Worm (Caenorhabditis elegans): Measurements from ENCODE around the gene srt-33.

DNA sequence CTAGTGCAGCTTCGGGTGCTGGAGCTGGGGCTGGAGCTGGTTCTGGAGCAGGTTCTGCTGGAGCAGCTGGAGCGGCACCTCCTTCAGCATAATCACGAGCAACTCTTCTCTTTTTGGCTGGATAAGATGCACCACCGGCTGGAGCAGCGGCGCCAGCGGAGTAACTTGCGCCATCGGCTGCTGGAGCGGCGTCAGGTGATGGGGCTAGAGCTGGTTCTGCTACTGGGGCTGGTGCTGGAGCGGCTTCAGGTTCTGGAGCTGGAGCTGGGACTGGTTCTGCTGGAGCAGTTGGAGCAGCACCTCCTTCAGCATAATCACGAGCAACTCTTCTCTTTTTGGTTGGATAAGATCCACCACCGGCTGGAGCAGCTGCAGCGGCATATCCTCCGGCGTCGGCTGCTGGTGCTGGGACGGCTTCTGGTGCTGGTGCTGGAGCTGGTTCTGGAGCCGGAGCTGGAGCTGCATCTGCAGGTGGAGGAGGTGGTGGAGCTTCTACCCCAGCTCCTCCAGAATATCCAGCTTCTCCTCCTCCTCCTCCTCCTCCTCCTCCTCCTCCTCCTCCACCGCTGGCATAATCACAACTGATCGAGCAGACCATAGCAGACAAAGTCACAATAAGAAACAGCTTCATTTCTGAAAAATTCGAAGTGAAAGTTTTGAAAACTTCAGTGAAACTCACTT is 39.6 kb upstream of the srt-33 start, which contains the start of gene F47B8.13:
- TF ChIP-seq ets-7 (tag; optimal IDR thresholded peaks at IDR 0.05) (no peak), flt-1 (GFP tag; IDR thresholded peaks at IDR 0.05) (no peak), B0310.2 (tag; optimal IDR thresholded peaks at IDR 0.05) (no peak), F13C5.2 (tag; optimal IDR thresholded peaks at IDR 0.05) (no peak), ama-1 (optimal IDR thresholded peaks at IDR 0.05) (no peak), aly-1 (tag; optimal IDR thresholded peaks at IDR 0.05) (peak; percentile 55), hnd-1 (tag; optimal IDR thresholded peaks at IDR 0.05) (no peak), ceh-36 (tag; optimal IDR thresholded peaks at IDR 0.05) (no peak)

Data from whole organism, early embryonic.